Fruit fly (Drosophila melanogaster): ENCODE data around the gene CG10469.

The CG10469 gene

dm6 chr3L:6124616-6125408 lies 31.7 kb upstream of the CG10469 start:
- TF ChIP-seq CG10366 (GFP tag; IDR thresholded peaks at IDR 0.05): peak; percentile 72
- peak; percentile 49 for TF ChIP-seq ewg (GFP tag; optimal IDR thresholded peaks at IDR 0.05)
- TF ChIP-seq CG32767 (GFP tag; IDR thresholded peaks at IDR 0.05): peak; percentile 70; the same call in 1 of the 2 replicates
- TF ChIP-seq unpg (GFP tag; optimal IDR thresholded peaks at IDR 0.05): peak; percentile 76
- peak in 1 of 3 experiments; percentile 76 for TF ChIP-seq lola (GFP tag; optimal IDR thresholded peaks at IDR 0.05)
- TF ChIP-seq CG5180 (GFP tag; optimal IDR thresholded peaks at IDR 0.05): peak; percentile 39
- peak; percentile 25 for TF ChIP-seq CG16863 (GFP tag; optimal IDR thresholded peaks at IDR 0.05)
- TF ChIP-seq Dek (tag; optimal IDR thresholded peaks at IDR 0.05): no peak
- TF ChIP-seq CG13894 (tag; optimal IDR thresholded peaks at IDR 0.05): no peak
- peak; percentile 50 for TF ChIP-seq Antp (GFP tag; optimal IDR thresholded peaks at IDR 0.05)
- no peak for TF ChIP-seq CG1602 (GFP tag; optimal IDR thresholded peaks at IDR 0.05)
- no peak for TF ChIP-seq gt (GFP tag; IDR thresholded peaks at IDR 0.05)
- TF ChIP-seq Dref (GFP tag; IDR thresholded peaks at IDR 0.05): no peak
- TF ChIP-seq dpn (GFP tag; optimal IDR thresholded peaks at IDR 0.05): peak; percentile 38 to 91
- peak; percentile 88 for TF ChIP-seq zfh1 (GFP tag; IDR thresholded peaks at IDR 0.05)
- peak; percentile 94 for TF ChIP-seq chm (GFP tag; IDR thresholded peaks at IDR 0.05)
- peak; percentile 26 for TF ChIP-seq Sox102F (GFP tag; optimal IDR thresholded peaks at IDR 0.05)
- TF ChIP-seq CG7786 (GFP tag; optimal IDR thresholded peaks at IDR 0.05): no peak
- TF ChIP-seq psq (GFP tag; optimal IDR thresholded peaks at IDR 0.05): no peak
- TF ChIP-seq CG42726 (GFP tag; IDR thresholded peaks at IDR 0.05; ENCODE audit: partially characterized antibody): peak; percentile 42; the same call in 1 of the 2 replicates
- peak; percentile 58 for TF ChIP-seq Jarid2 (GFP tag; optimal IDR thresholded peaks at IDR 0.05)
- TF ChIP-seq CG17829 (tag; optimal IDR thresholded peaks at IDR 0.05): peak; percentile 69
- peak; percentile 29 for TF ChIP-seq nmo (GFP tag; optimal IDR thresholded peaks at IDR 0.05)
- TF ChIP-seq abd-A (tag; optimal IDR thresholded peaks at IDR 0.05): no peak
- TF ChIP-seq slou (GFP tag; optimal IDR thresholded peaks at IDR 0.05): peak; percentile 2
- peak; percentile 53 for TF ChIP-seq CG15601 (tag; optimal IDR thresholded peaks at IDR 0.05)
- TF ChIP-seq odd (GFP tag; optimal IDR thresholded peaks at IDR 0.05): peak; percentile 75
- TF ChIP-seq corto (GFP tag; optimal IDR thresholded peaks at IDR 0.05): no peak
- TF ChIP-seq ems (GFP tag; optimal IDR thresholded peaks at IDR 0.05): peak; percentile 65
- no peak for TF ChIP-seq Dp (GFP tag; optimal IDR thresholded peaks at IDR 0.05)
- TF ChIP-seq CG6254 (GFP tag; optimal IDR thresholded peaks at IDR 0.05): peak; percentile 99
- peak; percentile 92 for TF ChIP-seq otp (GFP tag; IDR thresholded peaks at IDR 0.05)
- peak; percentile 50 for TF ChIP-seq tio (GFP tag; optimal IDR thresholded peaks at IDR 0.05)
- no peak for TF ChIP-seq CG4404 (GFP tag; IDR thresholded peaks at IDR 0.05)
- TF ChIP-seq CG11456 (GFP tag; IDR thresholded peaks at IDR 0.05): peak; percentile 91; the same call in 2 of the 3 replicates
- TF ChIP-seq croc (GFP tag; conservative IDR thresholded peaks at IDR 0.05): peak; percentile 42; the same call in 1 of the 3 replicates
- TF ChIP-seq CG1024 (GFP tag; IDR thresholded peaks at IDR 0.05): peak; percentile 89
- peak; percentile 83 for TF ChIP-seq dati (GFP tag; IDR thresholded peaks at IDR 0.05)
- TF ChIP-seq inv (GFP tag; IDR thresholded peaks at IDR 0.05; ENCODE audit: partially characterized antibody): no peak
- no peak for TF ChIP-seq sisA (GFP tag; IDR thresholded peaks at IDR 0.05)
- TF ChIP-seq CG6654 (GFP tag; optimal IDR thresholded peaks at IDR 0.05): peak; percentile 67
- TF ChIP-seq Scr (GFP tag; IDR thresholded peaks at IDR 0.05; ENCODE audit: partially characterized antibody): no peak
- no peak for TF ChIP-seq Doc2 (GFP tag; IDR thresholded peaks at IDR 0.05)
- peak; percentile 63 for TF ChIP-seq gsb-n (tag; optimal IDR thresholded peaks at IDR 0.05)
- TF ChIP-seq CG14860 (GFP tag; IDR thresholded peaks at IDR 0.05; ENCODE audit: partially characterized antibody): no peak
- TF ChIP-seq Sry-δ (GFP tag; optimal IDR thresholded peaks at IDR 0.05): peak; percentile 31
- TF ChIP-seq CG32772 (GFP tag; IDR thresholded peaks at IDR 0.05): no peak; the same call in 1 of the 2 replicates
- TF ChIP-seq CG1792 (GFP tag; optimal IDR thresholded peaks at IDR 0.05): peak; percentile 56
